Fruit fly (Drosophila melanogaster) whole organism, larva: ENCODE data around the gene trn.

ENCODE experiments used
- noc ChIP-seq: fragments of 200-800 bp; sonication (Bioruptor generic); optimal IDR thresholded peaks from 3 replicates; lab custom pipeline; 2019; ENCODE audit warnings: missing biosample characterization, mild to moderate bottlenecking, missing genetic modification characterization, moderate library complexity

The trn gene

DNA sequence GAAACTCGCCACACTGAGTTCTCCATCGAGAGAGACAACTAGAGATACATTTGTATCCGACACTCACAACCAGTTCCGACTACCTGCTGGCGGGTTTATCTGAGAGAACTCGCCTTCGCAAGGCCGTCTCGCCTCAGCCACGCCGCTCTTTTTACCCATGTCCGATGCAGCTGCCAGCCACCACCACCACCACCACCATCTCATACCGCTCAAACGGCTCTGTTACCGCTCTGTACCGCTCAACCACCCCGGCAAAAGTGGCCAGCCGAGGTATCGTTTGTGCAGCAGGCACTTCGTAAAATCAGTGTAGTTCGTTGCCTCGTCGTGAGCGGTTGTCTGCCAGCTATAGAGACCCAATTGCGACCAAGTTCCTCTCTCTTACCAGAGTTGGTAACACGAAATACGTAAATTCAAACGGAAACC is at the start of gene trn:
trn (plus strand) TSS at position 302 of the 423 bp plus-strand sequence.
- no peak for TF ChIP-seq noc (tag; lab: Kevin White, UChicago)

DNA sequence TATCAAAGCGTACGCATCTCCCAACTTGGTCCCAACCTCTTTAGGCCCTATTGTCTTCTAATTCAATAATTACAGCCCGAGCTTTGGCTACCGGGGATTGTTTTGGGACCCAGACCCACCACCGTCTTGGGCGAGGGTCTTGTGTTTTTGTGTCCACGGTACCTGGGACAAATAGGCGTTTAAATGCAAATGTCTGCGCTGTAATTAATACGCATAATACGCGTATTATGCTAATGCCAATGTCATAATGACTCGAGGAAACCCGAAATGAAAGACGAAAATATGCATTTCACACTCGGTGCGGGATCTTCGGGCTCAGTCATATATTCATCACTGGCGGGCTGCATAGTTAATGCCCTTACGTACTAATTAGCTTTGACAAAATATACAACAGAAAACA is 49.7 kb upstream of the trn start:
- no peak for TF ChIP-seq noc (tag; lab: Kevin White, UChicago)

DNA sequence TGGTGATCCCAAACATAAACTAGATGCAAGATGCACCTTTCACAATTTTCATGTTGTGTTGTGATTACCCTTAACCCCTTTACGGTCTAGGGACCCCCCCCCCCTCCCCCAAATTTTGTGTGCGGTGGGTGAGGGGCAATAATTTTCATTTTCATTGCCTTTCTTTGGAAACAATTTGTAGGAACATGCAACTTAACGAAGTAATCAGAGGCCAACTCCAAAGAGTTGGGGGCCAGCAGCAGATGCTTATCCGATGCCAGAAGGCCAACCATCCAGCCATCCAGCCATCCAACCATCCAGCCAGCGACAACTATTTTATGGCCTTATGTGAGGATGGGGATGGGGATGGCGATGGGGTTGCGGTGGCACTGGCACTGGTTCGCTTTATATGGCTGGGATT is 49.1 kb upstream of the trn start:
- no peak for TF ChIP-seq noc (tag; lab: Kevin White, UChicago)

DNA sequence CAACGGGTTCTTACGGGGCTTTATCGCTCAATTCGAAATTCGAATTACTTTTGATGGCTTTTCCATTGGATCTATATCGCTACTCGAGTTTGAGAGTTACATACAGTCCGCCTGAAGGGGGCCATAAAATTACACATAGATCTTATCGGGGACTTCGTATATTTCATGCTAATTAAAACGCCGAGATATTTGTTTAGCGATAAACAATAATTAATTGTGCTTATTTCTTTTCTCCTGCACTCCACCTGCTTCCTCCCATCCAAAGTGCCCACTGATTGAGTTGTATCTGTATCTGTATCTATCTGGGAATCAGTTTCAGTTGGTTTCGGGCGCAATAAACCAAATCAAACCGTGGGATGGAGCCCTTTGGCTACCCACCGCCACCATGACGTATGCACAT is 48.5 kb upstream of the trn start:
- no peak for TF ChIP-seq noc (tag; lab: Kevin White, UChicago)

DNA sequence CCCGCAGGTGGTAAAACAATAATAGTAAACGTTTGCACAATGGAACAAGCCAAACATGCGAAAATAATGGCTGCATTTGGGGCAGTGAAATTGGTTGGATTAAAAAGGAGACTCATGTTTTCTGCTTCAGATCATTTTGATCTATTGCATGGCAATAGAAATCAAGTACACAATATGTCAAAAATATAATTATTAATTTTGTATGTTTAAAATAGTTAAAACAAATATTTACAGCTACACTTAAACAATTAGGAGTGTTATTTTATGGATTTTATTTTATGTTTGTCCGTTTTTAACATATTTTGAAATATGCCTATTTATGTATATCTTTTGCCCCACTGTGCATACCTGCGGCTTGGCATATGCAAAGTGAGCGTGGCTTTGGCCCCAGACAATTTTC is 47.9 kb upstream of the trn start:
- TF ChIP-seq noc (tag; lab: Kevin White, UChicago), result no peak

DNA sequence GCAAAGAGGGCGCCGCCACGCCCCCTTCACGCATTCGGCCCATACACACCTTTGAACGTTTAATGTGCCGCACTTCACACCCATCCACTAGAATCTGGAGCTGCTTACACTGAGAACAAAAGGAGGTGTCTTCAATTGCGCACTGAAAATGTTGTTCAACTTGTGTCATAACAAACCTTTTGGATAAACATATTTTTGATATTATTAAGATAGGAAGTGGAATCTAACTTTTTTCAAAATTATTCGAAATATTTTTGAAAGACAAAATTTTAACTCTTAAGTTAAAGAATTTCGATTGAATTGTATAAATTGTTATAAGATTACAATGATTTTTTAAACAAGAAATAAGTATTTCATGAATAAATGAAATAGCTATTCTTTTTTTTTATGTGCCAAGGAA is 45.8 kb upstream of the trn start:
- no peak for TF ChIP-seq noc (tag; lab: Kevin White, UChicago)

DNA sequence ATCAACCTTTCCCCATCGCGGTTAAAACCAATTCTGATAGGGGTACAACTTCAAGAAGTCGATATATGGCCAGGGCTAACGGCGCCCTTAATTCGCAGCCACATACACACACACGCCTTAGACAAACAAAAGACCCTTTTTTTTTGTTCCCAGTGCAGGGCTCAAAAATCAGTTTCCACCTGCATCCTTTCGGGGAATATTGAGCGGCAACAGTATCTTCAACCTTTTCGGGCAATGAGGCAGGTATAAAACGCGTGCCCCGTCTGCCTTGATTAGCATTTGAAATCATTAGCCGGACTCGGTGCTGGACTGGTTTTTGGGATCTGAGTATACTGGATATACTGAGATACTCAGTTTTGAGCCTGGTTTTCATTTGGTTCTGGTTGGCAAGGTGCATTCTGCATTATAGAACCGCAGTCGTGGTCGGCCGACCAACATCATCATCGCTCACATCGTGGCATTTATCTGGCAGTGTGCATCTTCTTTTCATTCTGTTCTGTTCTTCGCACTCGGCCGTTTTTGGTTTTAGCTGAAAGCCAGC is 39.9 kb upstream of the trn start:
- no peak for TF ChIP-seq noc (tag; lab: Kevin White, UChicago)

DNA sequence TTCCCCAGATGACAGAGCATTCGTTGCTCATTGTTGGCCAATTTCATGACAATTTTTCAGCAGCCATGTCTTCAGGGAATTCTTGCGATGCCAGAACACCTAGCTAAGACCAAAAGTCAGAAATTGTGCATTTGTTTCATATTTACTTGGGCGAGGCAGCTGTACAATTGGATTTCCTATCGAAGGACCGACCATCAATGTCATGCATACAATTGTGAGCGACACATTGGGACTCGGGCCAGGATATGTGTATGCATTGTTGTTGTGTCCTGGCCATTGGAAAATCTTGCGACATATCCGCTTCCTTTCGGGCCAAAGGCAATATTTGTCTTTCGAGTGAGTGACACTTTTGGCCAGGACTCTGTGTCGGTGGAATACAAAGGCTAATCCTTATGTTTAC is 36.7 kb upstream of the trn start:
- no peak for TF ChIP-seq noc (tag; lab: Kevin White, UChicago)

DNA sequence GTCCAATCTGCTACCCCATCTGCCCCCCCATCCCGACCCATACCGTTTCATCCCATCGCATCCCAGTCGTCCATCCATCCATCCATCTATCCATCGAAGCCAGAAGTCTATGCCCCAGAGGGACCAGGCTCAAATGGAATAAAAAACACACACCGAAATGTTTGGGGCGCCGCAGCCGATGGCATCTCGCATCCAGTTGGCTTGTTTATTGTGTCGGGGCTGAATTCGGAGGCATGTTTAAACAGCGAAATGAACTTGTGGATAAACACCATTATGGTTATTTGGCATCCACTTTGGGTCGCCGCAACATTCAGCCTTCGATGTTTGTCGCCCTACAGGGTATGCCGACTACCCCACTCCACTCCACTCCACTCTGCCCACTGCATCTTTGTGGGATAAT is 33.7 kb upstream of the trn start:
- TF ChIP-seq noc (tag; lab: Kevin White, UChicago), result no peak

DNA sequence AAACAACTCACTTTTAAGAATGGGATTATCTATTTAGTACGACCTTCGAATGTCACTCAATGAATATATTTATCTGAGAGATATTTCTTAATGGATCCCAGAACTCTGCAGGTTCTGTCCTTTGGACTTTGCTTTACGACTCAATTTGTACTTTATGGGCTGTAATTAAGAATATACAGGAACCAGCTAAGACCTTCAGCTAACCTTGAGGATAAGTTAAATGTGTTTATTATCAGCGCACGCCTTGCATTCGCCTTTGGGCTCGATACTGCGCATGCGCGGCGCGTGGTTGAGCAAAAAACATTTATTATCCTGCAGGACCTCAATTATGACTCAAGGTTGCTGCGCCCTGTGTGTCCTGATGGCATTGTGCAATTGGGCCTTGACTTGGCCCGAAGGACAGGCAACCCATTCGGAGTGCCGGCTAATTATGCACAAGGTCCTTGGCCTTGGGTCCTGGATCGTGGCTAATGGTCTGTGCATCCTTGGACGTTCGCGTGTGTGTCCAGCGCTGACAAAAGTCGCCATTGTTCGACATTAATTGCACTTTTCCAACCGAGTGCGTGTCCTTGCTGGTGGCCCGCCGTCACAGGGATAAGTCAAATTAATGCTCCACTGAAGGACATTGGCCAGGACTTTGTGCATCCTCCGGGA is 32.7 kb upstream of the trn start:
- TF ChIP-seq noc (tag; lab: Kevin White, UChicago), result no peak

DNA sequence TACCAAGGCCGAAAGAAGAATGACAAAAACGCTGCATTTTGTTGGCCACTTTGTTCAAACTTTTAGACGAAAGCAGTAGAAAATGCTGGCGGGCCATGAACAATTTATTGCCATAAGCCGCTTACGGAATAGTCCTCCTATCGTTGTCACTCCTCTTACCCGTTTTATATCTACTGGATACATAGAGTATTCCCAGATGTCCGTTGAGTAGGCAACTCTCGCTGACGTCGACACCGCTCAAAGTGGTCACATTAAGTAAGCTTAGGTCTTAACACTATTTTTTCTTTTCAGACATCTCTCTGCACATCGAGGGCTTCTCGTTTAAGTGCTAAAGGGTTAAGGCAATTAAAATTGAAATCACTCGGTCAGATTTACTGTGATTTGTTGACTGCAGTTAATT is 30.6 kb upstream of the trn start:
- TF ChIP-seq noc (tag; lab: Kevin White, UChicago), result no peak

DNA sequence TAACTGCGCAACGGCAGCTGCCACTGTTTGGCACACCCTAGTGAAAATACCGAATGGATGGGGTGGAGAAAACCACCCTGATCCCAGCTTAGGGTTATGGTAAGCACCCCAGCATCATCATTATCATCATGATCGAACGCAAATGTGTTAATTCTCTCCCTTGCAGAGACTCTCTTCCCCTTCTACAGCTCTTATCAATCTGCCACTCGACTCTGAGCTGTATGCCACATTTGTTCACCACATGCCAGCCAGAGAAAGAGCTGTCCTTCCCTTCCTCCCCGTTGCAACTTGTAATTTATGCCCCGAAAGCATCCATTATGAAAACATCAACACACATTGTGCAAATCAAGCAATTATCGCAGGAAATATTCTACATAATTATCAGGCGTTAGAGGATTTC is 29.6 kb upstream of the trn start:
- no peak for TF ChIP-seq noc (tag; lab: Kevin White, UChicago)

DNA sequence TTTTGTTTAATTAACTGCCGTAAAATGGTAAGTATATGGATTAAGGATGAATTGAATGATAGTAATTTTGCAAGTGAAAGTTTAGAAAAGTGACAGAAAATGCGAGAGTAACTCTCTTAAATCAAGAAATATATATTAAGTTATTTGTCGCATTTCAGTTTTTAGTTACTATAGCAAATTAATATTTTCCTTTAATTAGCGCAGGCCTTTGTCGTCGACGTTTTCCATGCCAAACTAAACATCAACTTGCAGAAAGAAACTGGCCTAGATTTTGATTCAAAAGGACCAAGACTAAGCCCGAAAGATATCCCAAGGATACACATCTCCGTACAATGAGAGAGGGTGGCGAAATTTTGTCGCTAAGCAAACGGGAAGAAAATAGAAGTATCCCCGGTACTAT is 26.9 kb upstream of the trn start, which contains the start of gene CG17300:
CG17300 (minus strand) TSS at position 101 of the 400 bp plus-strand sequence.
- no peak for TF ChIP-seq noc (tag; lab: Kevin White, UChicago)

DNA sequence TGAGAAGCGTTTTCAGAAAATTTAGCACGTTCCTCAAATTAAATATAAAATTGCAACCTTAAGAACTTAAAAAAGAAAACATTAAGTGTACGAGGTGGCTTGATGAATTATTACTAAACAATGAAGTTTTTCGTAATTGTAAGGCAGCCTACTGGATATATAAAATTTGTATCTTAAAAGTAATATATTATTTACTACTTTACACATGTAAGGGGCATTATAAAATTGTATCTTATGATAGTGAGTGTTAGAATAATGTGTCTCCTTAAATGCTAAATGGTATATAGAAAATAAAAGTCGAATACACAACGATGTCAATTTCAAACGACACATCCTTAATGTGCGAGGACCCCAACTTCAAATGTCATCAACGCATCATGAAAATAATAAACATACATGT is 24.2 kb upstream of the trn start, which contains the start of gene CG11251:
CG11251 (minus strand) TSS at position 101 of the 400 bp plus-strand sequence.
- no peak for TF ChIP-seq noc (tag; lab: Kevin White, UChicago)

DNA sequence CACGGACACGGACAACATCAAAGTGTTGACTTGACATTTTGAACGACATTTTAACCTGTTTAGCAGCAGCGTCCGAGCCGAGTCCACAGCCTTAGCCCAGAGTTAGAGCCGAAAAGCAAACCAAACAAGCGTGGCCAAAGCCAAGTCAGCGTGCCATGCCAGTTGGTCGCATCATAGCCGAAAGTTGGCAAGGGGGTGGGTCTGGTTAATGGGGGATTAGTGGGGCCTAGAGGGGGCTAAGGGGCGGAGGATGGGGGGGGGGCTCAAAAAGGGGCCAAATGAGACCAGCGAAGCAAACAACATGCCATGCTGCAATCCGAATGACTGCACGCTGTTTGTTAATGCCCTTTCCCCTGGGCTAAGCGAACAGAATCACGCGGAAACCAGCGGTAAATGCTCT is 14.9 kb upstream of the trn start:
- no peak for TF ChIP-seq noc (tag; lab: Kevin White, UChicago)

DNA sequence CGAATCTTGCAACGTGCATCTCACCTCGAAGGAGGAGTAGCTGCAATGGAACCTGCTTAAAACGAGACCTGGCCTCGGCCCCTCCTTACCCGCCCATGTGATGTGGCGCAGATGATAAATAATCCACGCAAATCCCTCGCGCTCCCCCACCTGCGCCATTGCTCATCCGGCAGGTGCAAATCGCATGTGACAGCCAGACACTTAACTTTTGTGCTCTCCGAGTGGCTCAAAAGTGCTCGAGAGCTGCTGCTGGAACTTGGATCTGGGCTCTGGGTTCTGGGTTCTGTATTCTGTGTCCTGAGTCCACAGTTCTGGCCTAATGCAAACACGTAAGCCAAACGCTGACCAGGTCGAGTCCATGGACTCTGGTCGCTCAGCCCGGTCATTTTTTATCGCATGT is 13.6 kb upstream of the trn start:
- TF ChIP-seq noc (tag; lab: Kevin White, UChicago), result no peak

DNA sequence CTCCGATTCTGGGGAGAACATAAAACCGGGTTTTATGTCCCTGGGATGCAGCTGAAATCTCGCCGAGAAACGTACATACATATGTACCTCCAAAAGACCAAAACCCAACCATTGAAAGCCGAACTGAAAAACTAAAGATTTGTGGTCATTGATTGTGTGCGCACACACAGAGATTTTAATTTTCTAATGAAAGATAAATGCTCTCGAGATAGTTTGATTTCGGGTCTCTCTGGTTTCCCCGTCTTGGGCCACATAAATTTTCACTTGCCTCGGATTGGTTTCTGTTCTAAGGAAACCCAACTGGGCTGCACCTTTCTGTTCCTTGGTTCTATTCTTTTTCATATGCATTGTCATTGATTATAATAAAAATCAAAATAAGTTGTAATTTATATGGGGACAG is 8.2 kb upstream of the trn start:
- TF ChIP-seq noc (tag; lab: Kevin White, UChicago), result no peak
